Worm (Caenorhabditis elegans) whole organism, L1 larva: ENCODE data around the gene cyp-25A4.

Experiments
- C16A3.4 ChIP-seq: fragments of 150-350 bp; optimal IDR thresholded peaks from 2 replicates; lab custom pipeline; 2014; ENCODE audit warnings: missing biosample characterization, missing genetic modification characterization
- F16B12.6 ChIP-seq: fragments of 150-350 bp; optimal IDR thresholded peaks from 2 replicates; lab custom pipeline; 2014; ENCODE audit warnings: missing biosample characterization, missing genetic modification characterization
- aly-2 ChIP-seq: fragments of 150-350 bp; optimal IDR thresholded peaks from 2 replicates; lab custom pipeline; 2014; ENCODE audit warnings: missing biosample characterization, missing genetic modification characterization
- blmp-1 ChIP-seq: fragments of 150-350 bp; optimal IDR thresholded peaks from 2 replicates; lab custom pipeline; 2014; ENCODE audit warnings: missing biosample characterization, missing genetic modification characterization
- efl-1 ChIP-seq, 4 experiments: fragments of 150-350 bp; optimal IDR thresholded peaks in 3 of 4; peaks in 1 of 4; 1 replicate in 1 of 4; 2 replicates in 3 of 4; lab custom pipeline; 2014; ENCODE audit warnings: missing biosample characterization in 2 of 4, missing genetic modification characterization in 2 of 4, missing genetic modification reagents in 2 of 4
- fkh-10 ChIP-seq: sonication (generic microtip); optimal IDR thresholded peaks from 2 replicates; lab custom pipeline; 2017; ENCODE audit warnings: missing biosample characterization, missing genetic modification reagents, missing genetic modification characterization
- fos-1 ChIP-seq: fragments of 150-350 bp; optimal IDR thresholded peaks from 2 replicates; lab custom pipeline; 2014; ENCODE audit warnings: missing biosample characterization, missing genetic modification characterization
- mdl-1 ChIP-seq, 2 experiments: fragments of 150-350 bp; optimal IDR thresholded peaks; 2 replicates each; lab custom pipeline; 2014 to 2017; ENCODE audit warnings: missing biosample characterization in 2 of 2, missing genetic modification characterization in 2 of 2, inconsistent platforms in 1 of 2
- nhr-11 ChIP-seq: fragments of 150-350 bp; optimal IDR thresholded peaks from 2 replicates; lab custom pipeline; 2014; ENCODE audit warnings: missing biosample characterization, missing genetic modification characterization
- nhr-84 ChIP-seq: sonication (generic microtip); optimal IDR thresholded peaks from 2 replicates; lab custom pipeline; 2017; ENCODE audit warnings: missing biosample characterization, missing genetic modification characterization
- nhr-90 ChIP-seq: sonication (generic microtip); optimal IDR thresholded peaks from 2 replicates; lab custom pipeline; 2016; ENCODE audit warnings: mild to moderate bottlenecking, missing genetic modification characterization, missing compliant biosample characterization; ENCODE audit not compliant: poor library complexity
- pqm-1 ChIP-seq: sonication (generic microtip); optimal IDR thresholded peaks from 3 replicates; lab custom pipeline; 2017; ENCODE audit warnings: missing biosample characterization, missing genetic modification characterization
- ztf-11 ChIP-seq, 2 experiments: sonication (generic microtip); optimal IDR thresholded peaks; 2 replicates each; lab custom pipeline; 2016 to 2017; ENCODE audit warnings: missing genetic modification characterization in 2 of 2, missing biosample characterization in 1 of 2, missing compliant biosample characterization in 1 of 2

DNA sequence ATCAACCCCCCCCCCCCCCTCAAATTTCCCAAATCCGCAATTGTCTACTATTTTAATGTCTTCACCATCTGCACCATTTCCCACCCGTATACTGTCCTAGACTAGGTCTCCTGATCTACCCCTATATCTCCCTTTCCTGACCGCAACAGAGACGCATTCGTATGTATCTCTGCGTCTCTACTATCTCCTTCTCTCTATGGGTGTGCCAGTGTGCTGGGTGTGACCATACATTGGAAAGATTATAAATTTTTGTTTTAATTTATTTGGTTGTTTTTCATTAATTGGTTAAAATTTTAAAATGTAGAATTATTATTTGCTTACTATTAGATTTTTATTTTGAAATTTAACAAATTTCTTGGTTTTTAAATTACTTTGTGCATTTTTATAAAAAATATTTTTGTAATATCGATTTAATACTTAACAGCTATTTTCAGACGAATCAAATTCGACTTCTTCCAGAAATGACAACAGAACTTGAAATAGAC, 29.9 kb downstream of the cyp-25A4 start, which contains the start of gene amx-1:
- TF ChIP-seq aly-2 (tag; lab: Kevin White, UChicago), result no peak
- no peak for TF ChIP-seq fos-1 (tag; lab: Kevin White, UChicago)
- no peak for TF ChIP-seq pqm-1
- TF ChIP-seq efl-1 (optimal IDR thresholded peaks at IDR 0.05; lab: Kevin White, UChicago), result peak in 1 of 2 experiments; percentile 1
- no peak for TF ChIP-seq efl-1 (GFP tag; optimal IDR thresholded peaks at IDR 0.05 in 1 of 2; lab: Kevin White, UChicago)
- TF ChIP-seq mdl-1 (tag; optimal IDR thresholded peaks at IDR 0.05; lab: Kevin White, UChicago), result no peak
- TF ChIP-seq C16A3.4 (tag; lab: Kevin White, UChicago), result no peak
- no peak for TF ChIP-seq nhr-90 (tag; lab: Kevin White, UChicago)
- TF ChIP-seq nhr-11 (tag; lab: Kevin White, UChicago), result no peak
- TF ChIP-seq fkh-10 (GFP tag; lab: Kevin White, UChicago), result no peak
- TF ChIP-seq nhr-84 (tag; lab: Kevin White, UChicago), result no peak
- TF ChIP-seq F16B12.6, result no peak
- TF ChIP-seq ztf-11 (tag; optimal IDR thresholded peaks at IDR 0.05; lab: Kevin White, UChicago), result no peak
- no peak for TF ChIP-seq blmp-1 (tag; lab: Kevin White, UChicago)
